Fruit fly (Drosophila melanogaster): ENCODE data around the gene RabX2.

The RabX2 gene

DNA sequence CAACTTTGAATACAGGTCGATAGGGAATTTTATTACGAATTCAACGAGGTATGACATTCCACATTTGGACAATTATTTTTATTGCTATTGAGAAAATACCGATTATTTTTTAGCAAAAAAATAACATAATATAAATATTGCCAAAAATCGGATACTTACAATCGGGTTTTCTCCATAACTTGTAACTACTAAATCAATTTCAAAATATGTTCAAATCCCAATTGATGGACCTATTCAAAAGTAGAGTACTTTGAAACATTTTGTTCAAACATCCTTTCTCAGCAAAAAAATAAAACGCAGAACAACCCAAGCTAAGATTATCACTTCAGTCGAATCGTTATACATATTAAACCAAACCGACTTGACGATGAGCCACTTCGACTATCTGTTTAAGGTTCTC is at the start of gene RabX2:
Gene RabX2 (plus strand): TSS at position 301 of the 400 bp plus-strand sequence.
- TF ChIP-seq Dll (optimal IDR thresholded peaks at IDR 0.05), result no peak
- no peak for TF ChIP-seq CG8478 (optimal IDR thresholded peaks at IDR 0.05)
- no peak for TF ChIP-seq EcR (GFP tag; optimal IDR thresholded peaks at IDR 0.05)
- no peak for TF ChIP-seq pan (optimal IDR thresholded peaks at IDR 0.05)
- TF ChIP-seq usp (GFP tag; optimal IDR thresholded peaks at IDR 0.05), result no peak
- TF ChIP-seq psq (optimal IDR thresholded peaks at IDR 0.05), result no peak

DNA sequence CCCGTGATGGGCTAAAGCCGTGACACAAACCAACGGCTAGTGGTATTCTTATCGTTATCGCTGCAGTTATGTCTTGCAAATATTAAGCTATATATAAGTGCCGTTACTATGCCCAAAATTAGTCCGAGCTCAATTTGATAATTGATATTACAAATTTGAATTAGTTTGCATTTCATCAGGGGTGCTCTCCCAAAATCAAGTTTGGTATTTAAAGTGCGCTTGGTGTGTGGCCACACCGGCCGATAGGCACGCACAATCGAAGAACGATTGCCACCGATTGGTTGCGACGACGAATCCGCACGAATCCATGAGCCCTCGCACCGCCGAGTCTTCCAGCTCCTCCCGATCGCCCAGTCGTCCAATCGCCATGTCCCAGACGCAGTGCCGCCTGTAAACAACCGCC is 49.4 kb upstream of the RabX2 start, which contains the start of gene CG17841:
Gene CG17841 (plus strand): TSS at position 252 of the 403 bp plus-strand sequence.
- TF ChIP-seq EcR (GFP tag; optimal IDR thresholded peaks at IDR 0.05), result no peak
- no peak for TF ChIP-seq pan (optimal IDR thresholded peaks at IDR 0.05)
- TF ChIP-seq psq (optimal IDR thresholded peaks at IDR 0.05), result no peak

DNA sequence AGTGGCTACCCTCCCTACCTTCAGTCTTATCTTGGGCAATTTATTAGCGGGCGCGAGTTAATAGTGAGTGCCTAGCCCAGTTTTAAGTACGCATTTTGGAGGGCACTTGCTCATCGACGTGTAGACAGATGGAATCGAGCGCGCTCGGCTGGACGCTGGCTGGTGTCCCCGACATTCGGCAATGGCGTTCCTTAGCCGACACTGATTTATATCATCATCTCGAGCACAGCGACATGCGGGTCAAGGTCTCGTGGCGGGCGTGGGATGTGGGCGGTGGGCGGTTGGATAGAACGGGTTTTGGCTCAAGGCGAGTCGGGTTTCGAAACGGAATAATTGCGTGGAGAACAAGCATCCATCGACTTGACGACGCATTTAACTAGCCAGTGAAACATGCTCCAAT is 47.9 kb upstream of the RabX2 start:
- no peak for TF ChIP-seq EcR (GFP tag; optimal IDR thresholded peaks at IDR 0.05)
- TF ChIP-seq usp (GFP tag; optimal IDR thresholded peaks at IDR 0.05), result no peak
- no peak for TF ChIP-seq pan (optimal IDR thresholded peaks at IDR 0.05)
- no peak for TF ChIP-seq CG8478 (optimal IDR thresholded peaks at IDR 0.05)
- TF ChIP-seq psq (optimal IDR thresholded peaks at IDR 0.05), result no peak
- no peak for TF ChIP-seq Dll (optimal IDR thresholded peaks at IDR 0.05)

DNA sequence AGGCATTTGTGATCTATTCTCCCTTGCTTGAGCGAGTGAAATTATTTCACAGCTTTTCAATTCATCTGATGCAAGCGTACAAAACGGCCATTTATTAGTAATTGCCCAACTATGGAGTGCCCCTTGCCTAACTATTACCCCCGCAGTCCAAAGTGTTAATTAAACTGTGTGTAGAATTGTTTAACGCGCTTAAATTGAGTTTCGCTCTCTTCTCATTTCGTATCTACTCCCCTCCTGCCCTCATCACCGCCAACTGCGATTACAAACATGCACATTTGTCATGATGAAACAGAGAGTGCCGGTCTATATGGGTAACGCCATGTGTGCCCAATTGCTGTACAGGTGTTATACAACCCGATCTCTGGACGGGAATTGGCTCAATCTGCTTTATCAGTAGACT is 47.5 kb upstream of the RabX2 start:
- TF ChIP-seq usp (GFP tag; optimal IDR thresholded peaks at IDR 0.05) (no peak), Dll (optimal IDR thresholded peaks at IDR 0.05) (no peak), psq (optimal IDR thresholded peaks at IDR 0.05) (no peak), pan (optimal IDR thresholded peaks at IDR 0.05) (no peak), CG8478 (optimal IDR thresholded peaks at IDR 0.05) (no peak), EcR (GFP tag; optimal IDR thresholded peaks at IDR 0.05) (no peak)

DNA sequence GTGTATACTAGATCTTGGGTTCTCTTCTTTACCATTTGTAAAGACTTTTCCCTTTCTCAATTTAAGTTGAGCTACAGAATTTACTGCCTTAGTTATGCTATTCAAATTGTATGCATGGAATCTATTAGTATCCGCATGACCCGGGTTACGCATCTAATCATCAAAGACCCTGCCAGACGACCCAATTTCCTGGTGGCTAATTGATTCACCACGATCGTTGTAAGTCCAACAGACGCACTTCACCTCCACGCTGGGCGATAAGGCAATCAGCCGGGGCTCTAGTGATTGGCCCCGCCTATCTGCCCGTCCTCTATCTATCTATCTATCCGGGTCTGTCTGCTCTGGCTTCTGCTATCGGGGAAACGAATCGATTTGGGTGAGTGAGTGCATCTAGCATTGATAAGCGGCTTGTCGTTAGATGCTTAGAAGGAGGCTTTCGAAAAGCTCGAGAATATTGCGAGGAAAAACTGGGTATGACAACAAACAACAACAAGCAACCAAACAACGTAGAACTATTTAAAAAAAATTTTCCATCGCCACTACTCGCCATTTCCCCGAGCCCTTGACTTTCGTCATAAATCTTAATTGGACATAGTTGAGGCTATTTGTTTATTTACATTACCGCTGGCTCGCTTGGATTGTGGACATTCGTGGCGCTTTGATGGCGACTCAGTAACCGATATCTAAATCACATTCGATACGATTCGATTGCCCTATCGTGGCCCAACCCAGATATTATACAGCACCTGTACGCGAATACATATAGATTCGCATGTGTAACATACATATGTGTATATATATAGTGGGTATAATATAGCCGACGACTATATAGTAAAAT is 46.8 kb upstream of the RabX2 start:
- TF ChIP-seq usp (GFP tag; optimal IDR thresholded peaks at IDR 0.05), result no peak
- no peak for TF ChIP-seq pan (optimal IDR thresholded peaks at IDR 0.05)
- no peak for TF ChIP-seq Dll (optimal IDR thresholded peaks at IDR 0.05)
- TF ChIP-seq EcR (GFP tag; optimal IDR thresholded peaks at IDR 0.05), result no peak
- no peak for TF ChIP-seq CG8478 (optimal IDR thresholded peaks at IDR 0.05)
- no peak for TF ChIP-seq psq (optimal IDR thresholded peaks at IDR 0.05)

DNA sequence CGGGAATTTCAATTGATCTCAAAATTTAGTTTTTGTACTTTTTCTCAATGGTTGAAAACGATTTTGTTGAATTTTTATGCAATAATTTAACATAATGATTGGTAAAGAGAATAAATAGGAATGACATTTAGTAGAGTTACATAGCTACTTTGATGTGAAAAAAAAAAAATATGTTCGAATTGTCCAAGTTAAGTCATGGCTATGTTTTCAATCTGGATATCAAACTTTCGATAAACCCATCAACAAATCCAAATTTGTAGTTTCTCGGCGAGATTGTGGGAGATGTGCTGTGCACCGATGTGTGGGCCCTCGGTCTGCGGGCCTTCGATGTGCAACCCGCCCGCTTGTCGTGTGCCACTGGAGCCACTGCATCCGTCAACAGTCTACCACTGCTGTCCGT is 42.0 kb upstream of the RabX2 start, which contains the start of the genes CG32686 and CG2898:
Gene CG32686 (minus strand): TSS at position 101 of the 400 bp plus-strand sequence.
Gene CG2898 (plus strand): TSS at position 159 of the 400 bp plus-strand sequence.
- TF ChIP-seq Dll (optimal IDR thresholded peaks at IDR 0.05) (no peak), CG8478 (optimal IDR thresholded peaks at IDR 0.05) (no peak), pan (optimal IDR thresholded peaks at IDR 0.05) (no peak), EcR (GFP tag; optimal IDR thresholded peaks at IDR 0.05) (no peak), psq (optimal IDR thresholded peaks at IDR 0.05) (no peak), usp (GFP tag; optimal IDR thresholded peaks at IDR 0.05) (no peak)

DNA sequence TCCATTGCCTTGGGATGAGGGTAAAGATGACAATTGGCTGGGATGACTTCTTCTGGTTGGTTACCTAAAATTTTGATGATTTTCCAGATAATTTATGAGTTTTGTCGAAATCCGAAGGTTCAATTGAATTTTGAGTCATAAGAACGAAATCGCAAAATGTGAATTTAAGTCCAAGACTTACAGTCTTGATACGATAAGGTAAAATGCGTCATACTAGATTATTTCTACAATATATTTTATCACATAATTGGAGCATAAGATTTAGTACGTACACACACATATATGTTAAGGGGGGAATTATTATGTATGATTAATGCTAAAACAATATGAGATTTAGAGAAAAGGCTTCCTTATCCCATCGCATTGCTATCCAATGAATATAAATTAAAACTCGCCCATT is 36.0 kb upstream of the RabX2 start, which contains the start of gene CG32681:
Gene CG32681 (minus strand): TSS at position 101 of the 400 bp plus-strand sequence.
- no peak for TF ChIP-seq EcR (GFP tag; optimal IDR thresholded peaks at IDR 0.05)
- TF ChIP-seq pan (optimal IDR thresholded peaks at IDR 0.05), result no peak
- no peak for TF ChIP-seq usp (GFP tag; optimal IDR thresholded peaks at IDR 0.05)
- no peak for TF ChIP-seq psq (optimal IDR thresholded peaks at IDR 0.05)
- no peak for TF ChIP-seq Dll (optimal IDR thresholded peaks at IDR 0.05)

DNA sequence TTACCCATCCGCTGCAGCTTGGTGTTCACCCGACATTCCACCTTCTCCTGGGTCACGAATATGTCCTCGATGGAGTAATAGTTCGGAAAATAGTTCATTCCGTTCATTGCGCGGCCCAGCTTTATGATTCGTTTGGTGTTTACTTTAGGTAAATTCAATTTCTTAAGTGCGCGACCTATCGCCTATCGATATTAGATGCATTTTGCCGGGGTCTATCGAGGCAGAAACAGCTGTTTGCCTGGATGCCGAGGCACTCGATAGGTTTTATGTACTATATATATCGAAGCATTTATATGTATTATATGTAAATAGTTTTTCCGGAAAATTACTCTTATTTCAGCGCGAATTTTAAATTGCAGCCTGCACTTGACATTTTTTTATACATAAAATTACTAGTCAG is 32.3 kb upstream of the RabX2 start:
- TF ChIP-seq Dll (optimal IDR thresholded peaks at IDR 0.05), result no peak
- no peak for TF ChIP-seq pan (optimal IDR thresholded peaks at IDR 0.05)
- TF ChIP-seq psq (optimal IDR thresholded peaks at IDR 0.05), result no peak
- TF ChIP-seq CG8478 (optimal IDR thresholded peaks at IDR 0.05), result no peak
- no peak for TF ChIP-seq EcR (GFP tag; optimal IDR thresholded peaks at IDR 0.05)
- no peak for TF ChIP-seq usp (GFP tag; optimal IDR thresholded peaks at IDR 0.05)

DNA sequence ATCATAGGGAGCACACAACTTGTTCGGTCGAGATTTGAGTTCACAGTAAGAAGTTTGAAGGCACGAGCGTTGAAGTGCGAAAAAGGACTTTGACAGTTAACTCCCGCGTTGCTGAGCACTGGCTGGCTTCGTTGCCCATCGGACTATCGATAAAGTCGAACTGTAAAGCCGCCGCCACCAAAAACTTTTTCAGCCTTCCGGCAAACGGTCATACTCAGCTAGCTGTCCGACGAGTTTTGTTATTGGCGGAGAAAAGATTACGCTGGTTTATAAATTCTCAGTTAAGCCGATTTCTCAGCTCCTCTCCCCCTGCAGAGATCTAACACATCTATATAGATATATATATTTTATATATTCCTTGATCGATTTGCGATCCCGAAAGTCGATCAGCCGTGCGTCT is 31.5 kb upstream of the RabX2 start, which contains the start of the genes Psf3 and flw:
Gene Psf3 (minus strand): TSS at position 105 of the 400 bp plus-strand sequence.
Gene flw (plus strand): TSS at position 204 of the 400 bp plus-strand sequence.
- TF ChIP-seq CG8478 (optimal IDR thresholded peaks at IDR 0.05), result no peak
- TF ChIP-seq Dll (optimal IDR thresholded peaks at IDR 0.05), result no peak
- TF ChIP-seq usp (GFP tag; optimal IDR thresholded peaks at IDR 0.05), result no peak

DNA sequence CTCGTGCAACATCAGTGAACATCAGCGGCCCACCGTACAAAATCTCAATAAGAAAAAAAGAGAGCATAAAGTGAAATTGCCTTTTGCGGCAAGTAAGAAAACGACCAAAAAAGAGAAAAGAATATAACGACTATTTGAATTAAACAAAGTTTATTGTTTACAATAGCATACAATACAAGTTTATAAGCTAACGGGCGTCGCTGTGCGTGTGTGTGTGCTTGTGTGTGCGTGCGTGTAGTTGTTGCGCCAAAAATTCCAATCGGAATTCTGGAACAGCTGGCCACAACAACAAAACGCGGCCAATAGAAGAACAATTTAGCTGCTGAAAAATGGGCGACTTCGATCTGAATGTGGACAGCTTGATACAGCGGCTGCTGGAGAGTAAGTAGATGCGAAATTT is 31.0 kb upstream of the RabX2 start:
- TF ChIP-seq usp (GFP tag; optimal IDR thresholded peaks at IDR 0.05) (no peak), psq (optimal IDR thresholded peaks at IDR 0.05) (no peak), Dll (optimal IDR thresholded peaks at IDR 0.05) (no peak), CG8478 (optimal IDR thresholded peaks at IDR 0.05) (no peak), pan (optimal IDR thresholded peaks at IDR 0.05) (no peak), EcR (GFP tag; optimal IDR thresholded peaks at IDR 0.05) (no peak)

DNA sequence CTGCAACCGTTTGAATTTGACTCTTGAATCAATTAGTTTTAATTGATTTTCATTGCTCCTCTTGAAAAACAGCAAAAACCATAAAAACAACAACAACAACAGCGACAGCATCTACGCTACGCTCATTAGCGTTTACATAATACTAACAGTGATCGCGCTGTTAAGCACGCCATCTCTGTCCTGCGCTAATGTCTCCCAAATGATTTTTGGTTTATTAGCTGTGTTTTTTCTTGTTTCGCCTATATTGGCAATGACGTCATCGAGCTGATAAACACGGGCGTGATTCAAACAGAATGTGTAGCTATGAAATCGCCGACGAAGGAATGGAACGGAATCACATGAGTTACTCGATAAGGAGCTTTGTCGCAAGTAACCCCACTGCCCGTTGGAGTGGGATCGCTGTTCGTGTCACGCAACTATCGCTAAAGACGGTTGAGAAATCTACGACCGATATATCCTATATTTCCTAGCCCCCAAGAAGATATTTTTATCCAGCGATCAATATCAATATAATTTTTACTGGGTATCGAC is 30.4 kb upstream of the RabX2 start:
- no peak for TF ChIP-seq CG8478 (optimal IDR thresholded peaks at IDR 0.05)
- TF ChIP-seq pan (optimal IDR thresholded peaks at IDR 0.05), result no peak
- TF ChIP-seq Dll (optimal IDR thresholded peaks at IDR 0.05), result no peak
- TF ChIP-seq usp (GFP tag; optimal IDR thresholded peaks at IDR 0.05), result no peak
- no peak for TF ChIP-seq psq (optimal IDR thresholded peaks at IDR 0.05)
- TF ChIP-seq EcR (GFP tag; optimal IDR thresholded peaks at IDR 0.05), result no peak

DNA sequence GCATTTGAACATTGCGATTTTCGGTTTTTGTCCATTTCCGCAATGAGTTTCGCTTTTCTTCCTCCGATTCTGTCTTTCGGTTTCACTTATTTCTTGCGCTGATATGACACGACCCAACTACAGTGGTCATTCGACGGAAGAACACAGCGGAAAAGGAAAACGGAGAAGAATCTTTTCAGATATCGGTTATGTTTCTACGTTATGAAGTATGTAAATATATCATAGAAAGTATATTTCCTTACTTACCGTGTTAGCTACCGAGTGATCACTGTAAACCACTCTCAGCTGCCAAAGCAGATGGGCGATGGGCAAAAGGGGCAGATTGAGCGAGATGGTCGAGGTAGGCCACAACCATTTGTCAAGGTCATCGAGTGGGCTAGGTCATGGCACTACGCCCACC is 29.6 kb upstream of the RabX2 start:
- TF ChIP-seq CG8478 (optimal IDR thresholded peaks at IDR 0.05) (no peak), EcR (GFP tag; optimal IDR thresholded peaks at IDR 0.05) (no peak), usp (GFP tag; optimal IDR thresholded peaks at IDR 0.05) (no peak), psq (optimal IDR thresholded peaks at IDR 0.05) (no peak), Dll (optimal IDR thresholded peaks at IDR 0.05) (no peak), pan (optimal IDR thresholded peaks at IDR 0.05) (no peak)
